Fruit fly (Drosophila melanogaster): ENCODE measurements around the gene CG12523.

Gene CG12523

DNA sequence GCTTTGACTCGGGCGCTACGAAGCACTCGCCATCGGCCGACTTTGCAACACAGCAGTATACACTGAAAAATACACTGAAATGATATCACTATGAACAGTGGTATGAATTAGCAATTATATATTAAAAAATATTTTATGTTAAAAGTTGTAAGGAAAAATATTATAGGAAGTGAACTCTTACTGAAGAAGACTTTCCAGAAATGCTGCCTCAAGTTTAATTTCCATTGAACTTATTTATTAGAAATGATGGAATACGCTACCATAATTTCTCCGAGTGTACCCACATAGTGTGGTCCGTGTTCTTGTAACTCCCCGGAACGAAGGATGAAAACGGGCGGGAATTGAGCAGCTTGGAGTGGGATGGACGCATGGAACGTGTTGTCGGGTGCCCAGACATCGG lies 43.4 kb upstream of the CG12523 start (continued):
- no peak for TF ChIP-seq Hr3 (GFP tag; optimal IDR thresholded peaks at IDR 0.05)
- TF ChIP-seq lola (GFP tag; optimal IDR thresholded peaks at IDR 0.05) = peak in 1 of 3 experiments; percentile 10
- no peak for TF ChIP-seq otp (GFP tag; IDR thresholded peaks at IDR 0.05)
- no peak for TF ChIP-seq fd64A (GFP tag; optimal IDR thresholded peaks at IDR 0.05)
- TF ChIP-seq psq (GFP tag; optimal IDR thresholded peaks at IDR 0.05) = no peak
- no peak for TF ChIP-seq Hey (tag; optimal IDR thresholded peaks at IDR 0.05)
- peak; percentile 65 for TF ChIP-seq Drgx (GFP tag; IDR thresholded peaks at IDR 0.05)
- peak; percentile 23 for TF ChIP-seq Oli (tag; optimal IDR thresholded peaks at IDR 0.05)
- TF ChIP-seq dmrt11E (tag; optimal IDR thresholded peaks at IDR 0.05) = peak; percentile 12
- TF ChIP-seq Taf1 (GFP tag; IDR thresholded peaks at IDR 0.05) = no peak
- TF ChIP-seq Side (GFP tag; optimal IDR thresholded peaks at IDR 0.05) = no peak
- TF ChIP-seq z (GFP tag; IDR thresholded peaks at IDR 0.05) = no peak
- TF ChIP-seq mam (GFP tag; optimal IDR thresholded peaks at IDR 0.05) = no peak
- no peak for TF ChIP-seq croc (GFP tag; conservative IDR thresholded peaks at IDR 0.05)
- TF ChIP-seq CG43689 (GFP tag; IDR thresholded peaks at IDR 0.05) = no peak
- no peak for TF ChIP-seq amos (GFP tag; IDR thresholded peaks at IDR 0.05; ENCODE audit: partially characterized antibody)
- TF ChIP-seq Blimp-1 (GFP tag; optimal IDR thresholded peaks at IDR 0.05) = no peak
- TF ChIP-seq CG10654 (GFP tag; optimal IDR thresholded peaks at IDR 0.05) = no peak
- peak; percentile 65 for TF ChIP-seq lbe (GFP tag; optimal IDR thresholded peaks at IDR 0.05)
- no peak for TF ChIP-seq tup (GFP tag; optimal IDR thresholded peaks at IDR 0.05)
- peak; percentile 81 for TF ChIP-seq nom (GFP tag; optimal IDR thresholded peaks at IDR 0.05)
- TF ChIP-seq CG7839 (tag; optimal IDR thresholded peaks at IDR 0.05) = peak; percentile 7
- no peak for TF ChIP-seq nmo (GFP tag; optimal IDR thresholded peaks at IDR 0.05)
- no peak for TF ChIP-seq CG6854 (GFP tag; optimal IDR thresholded peaks at IDR 0.05)
- no peak for TF ChIP-seq CG12659 (GFP tag; optimal IDR thresholded peaks at IDR 0.05)
- TF ChIP-seq zfh2 (GFP tag; optimal IDR thresholded peaks at IDR 0.05) = no peak
- TF ChIP-seq bab2 (GFP tag; optimal IDR thresholded peaks at IDR 0.05) = no peak
- TF ChIP-seq run (tag; optimal IDR thresholded peaks at IDR 0.05) = no peak
- TF ChIP-seq lmd (GFP tag; IDR thresholded peaks at IDR 0.05) = no peak
- TF ChIP-seq btn (GFP tag; optimal IDR thresholded peaks at IDR 0.05) = no peak
- no peak for TF ChIP-seq Xbp1 (GFP tag; optimal IDR thresholded peaks at IDR 0.05)
- no peak for TF ChIP-seq zfh1 (GFP tag; IDR thresholded peaks at IDR 0.05)
- no peak for TF ChIP-seq HmgD (GFP tag; optimal IDR thresholded peaks at IDR 0.05)
- TF ChIP-seq Sox102F (GFP tag; optimal IDR thresholded peaks at IDR 0.05) = peak; percentile 16
- TF ChIP-seq gsb-n (tag; optimal IDR thresholded peaks at IDR 0.05) = no peak
- no peak for TF ChIP-seq CG10366 (GFP tag; IDR thresholded peaks at IDR 0.05)
- TF ChIP-seq al (GFP tag; IDR thresholded peaks at IDR 0.05) = no peak
- TF ChIP-seq D19B (GFP tag; optimal IDR thresholded peaks at IDR 0.05) = no peak
- peak; percentile 8 for TF ChIP-seq CG4424 (GFP tag; optimal IDR thresholded peaks at IDR 0.05)
- TF ChIP-seq Doc2 (GFP tag; IDR thresholded peaks at IDR 0.05) = no peak
- no peak for TF ChIP-seq CG7928 (GFP tag; optimal IDR thresholded peaks at IDR 0.05)
- no peak for TF ChIP-seq CG2116 (GFP tag; optimal IDR thresholded peaks at IDR 0.05)
- TF ChIP-seq CG17361 (GFP tag; IDR thresholded peaks at IDR 0.05) = 0 out of 3 replicates have a peak, but pooled peaks have one; percentile 15
- TF ChIP-seq chn (GFP tag; optimal IDR thresholded peaks at IDR 0.05) = no peak
- TF ChIP-seq CG31388 (GFP tag; optimal IDR thresholded peaks at IDR 0.05) = no peak
- TF ChIP-seq Neu2 (GFP tag; optimal IDR thresholded peaks at IDR 0.05; ENCODE audit: borderline replicate concordance) = no peak
- no peak for TF ChIP-seq CG10543 (GFP tag; optimal IDR thresholded peaks at IDR 0.05)
- TF ChIP-seq CG10267 (tag; optimal IDR thresholded peaks at IDR 0.05) = no peak
- TF ChIP-seq gem (tag; optimal IDR thresholded peaks at IDR 0.05) = peak; percentile 47
- peak; percentile 30; the same call in 1 of the 2 replicates for TF ChIP-seq Xrp1 (GFP tag; IDR thresholded peaks at IDR 0.05)
- TF ChIP-seq exex (tag; optimal IDR thresholded peaks at IDR 0.05) = no peak
